Fruit fly (Drosophila melanogaster) whole organism, prepupa: ENCODE data around the gene CG14427.

Source experiments
- Blimp-1 ChIP-seq: fragments of 200-800 bp; sonication (Bioruptor generic); optimal IDR thresholded peaks from 3 replicates; lab custom pipeline; 2017; ENCODE audit warnings: missing biosample characterization, missing genetic modification characterization, mild to moderate bottlenecking, moderate library complexity, missing genetic modification reagents
- CG10631 ChIP-seq: fragments of 200-800 bp; sonication (Bioruptor generic); optimal IDR thresholded peaks from 2 replicates; lab custom pipeline; 2016; ENCODE audit warnings: missing biosample characterization, missing genetic modification characterization
- CG10669 ChIP-seq: fragments of 200-800 bp; sonication (Bioruptor generic); optimal IDR thresholded peaks from 3 replicates; lab custom pipeline; 2018; ENCODE audit warnings: missing biosample characterization, mild to moderate bottlenecking, missing genetic modification characterization, moderate library complexity
- CG11294 ChIP-seq: fragments of 200-800 bp; sonication (Bioruptor generic); IDR thresholded peaks from 2 replicates; pipeline ENCODE4 v1.3.6; 2022; ENCODE audit warnings: missing biosample characterization, missing genetic modification characterization
- CG11902 ChIP-seq: fragments of 200-800 bp; sonication (Bioruptor generic); optimal IDR thresholded peaks from 3 replicates; lab custom pipeline; 2016; ENCODE audit warnings: missing biosample characterization, missing genetic modification characterization
- CG15336 ChIP-seq: fragments of 200-800 bp; sonication (Bioruptor generic); IDR thresholded peaks from 2 replicates; pipeline ENCODE4 v1.3.6; 2022; ENCODE audit warnings: missing biosample characterization, missing genetic modification characterization
- CG16779 ChIP-seq: fragments of 200-800 bp; sonication (Bioruptor generic); optimal IDR thresholded peaks from 3 replicates; lab custom pipeline; 2017; ENCODE audit warnings: missing biosample characterization, mild to moderate bottlenecking, missing genetic modification characterization
- CG3032 ChIP-seq: fragments of 200-800 bp; optimal IDR thresholded peaks from 2 replicates; lab custom pipeline; 2019; ENCODE audit warnings: missing biosample characterization, mild to moderate bottlenecking, missing genetic modification characterization, moderate library complexity
- CG31627 ChIP-seq: fragments of 200-800 bp; sonication (Bioruptor generic); optimal IDR thresholded peaks from 3 replicates; lab custom pipeline; 2016; ENCODE audit warnings: missing biosample characterization, missing genetic modification characterization
- CG32006 ChIP-seq: fragments of 200-800 bp; sonication (Bioruptor generic); optimal IDR thresholded peaks from 3 replicates; lab custom pipeline; 2017; ENCODE audit warnings: missing biosample characterization, mild to moderate bottlenecking, missing genetic modification characterization
- CG34406 ChIP-seq: fragments of 200-800 bp; sonication (Bioruptor generic); optimal IDR thresholded peaks from 3 replicates; lab custom pipeline; 2016; ENCODE audit warnings: missing biosample characterization, missing genetic modification characterization
- CG3919 ChIP-seq: fragments of 200-800 bp; sonication (Bioruptor generic); optimal IDR thresholded peaks from 3 replicates; lab custom pipeline; 2016; ENCODE audit warnings: missing biosample characterization, missing genetic modification characterization
- CG4318 ChIP-seq: fragments of 200-800 bp; sonication (Bioruptor generic); optimal IDR thresholded peaks from 3 replicates; lab custom pipeline; 2017; ENCODE audit warnings: missing biosample characterization, mild to moderate bottlenecking, missing genetic modification characterization
- CG6163 ChIP-seq: fragments of 200-800 bp; sonication (Bioruptor generic); IDR thresholded peaks from 3 replicates; pipeline ENCODE4 v1.3.6; 2022; ENCODE audit warnings: missing biosample characterization, missing genetic modification characterization
- CG6276 ChIP-seq: fragments of 200-800 bp; sonication (Bioruptor generic); optimal IDR thresholded peaks from 2 replicates; lab custom pipeline; 2017; ENCODE audit warnings: missing biosample characterization, mild to moderate bottlenecking, missing genetic modification characterization
- CG6792 ChIP-seq: fragments of 200-800 bp; sonication (Bioruptor generic); optimal IDR thresholded peaks from 3 replicates; lab custom pipeline; 2016; ENCODE audit warnings: missing biosample characterization, missing genetic modification characterization
- CG6808 ChIP-seq: fragments of 200-800 bp; sonication (Bioruptor generic); optimal IDR thresholded peaks from 3 replicates; lab custom pipeline; 2017; ENCODE audit warnings: missing biosample characterization, missing genetic modification characterization, mild to moderate bottlenecking, moderate library complexity, missing genetic modification reagents
- CG6854 ChIP-seq: fragments of 200-800 bp; sonication (Bioruptor generic); optimal IDR thresholded peaks from 2 replicates; lab custom pipeline; 2017; ENCODE audit warnings: missing biosample characterization, mild to moderate bottlenecking, missing genetic modification characterization
- CG7368 ChIP-seq: fragments of 200-800 bp; sonication (Bioruptor generic); optimal IDR thresholded peaks from 3 replicates; lab custom pipeline; 2016; ENCODE audit warnings: missing biosample characterization, missing genetic modification characterization
- CG8119 ChIP-seq: fragments of 200-800 bp; sonication (Bioruptor generic); IDR thresholded peaks from 3 replicates; pipeline ENCODE4 v1.3.6; 2022; ENCODE audit warnings: missing biosample characterization, missing genetic modification characterization
- CG8319 ChIP-seq: fragments of 200-800 bp; sonication (Bioruptor generic); optimal IDR thresholded peaks from 3 replicates; lab custom pipeline; 2016; ENCODE audit warnings: missing biosample characterization, missing genetic modification characterization
- CG8632 ChIP-seq: fragments of 200-800 bp; sonication (Bioruptor generic); optimal IDR thresholded peaks from 3 replicates; lab custom pipeline; 2016; ENCODE audit warnings: missing biosample characterization, missing genetic modification characterization
- CG9139 ChIP-seq: fragments of 200-800 bp; sonication (Bioruptor generic); optimal IDR thresholded peaks from 3 replicates; lab custom pipeline; 2017; ENCODE audit warnings: missing biosample characterization, mild to moderate bottlenecking, missing genetic modification characterization
- Eip75B ChIP-seq: fragments of 200-800 bp; sonication (Bioruptor generic); optimal IDR thresholded peaks from 3 replicates; lab custom pipeline; 2016; ENCODE audit warnings: missing biosample characterization, missing genetic modification characterization
- Eip78C ChIP-seq: fragments of 200-800 bp; sonication (Bioruptor generic); peaks from one replicate; lab custom pipeline; 2016; ENCODE audit warnings: missing biosample characterization, missing genetic modification characterization
- Eip93F ChIP-seq: fragments of 200-800 bp; sonication (Bioruptor generic); optimal IDR thresholded peaks from 2 replicates; lab custom pipeline; 2016; ENCODE audit warnings: missing biosample characterization, mild to moderate bottlenecking, missing genetic modification characterization
- Ets21C ChIP-seq: fragments of 200-800 bp; sonication (Bioruptor generic); optimal IDR thresholded peaks from 3 replicates; lab custom pipeline; 2016; ENCODE audit warnings: missing biosample characterization, missing genetic modification characterization
- Ets96B ChIP-seq: fragments of 200-800 bp; optimal IDR thresholded peaks from 2 replicates; lab custom pipeline; 2019; ENCODE audit warnings: missing biosample characterization, mild to moderate bottlenecking, missing genetic modification characterization, moderate library complexity
- Gug ChIP-seq: fragments of 200-800 bp; sonication (Bioruptor generic); IDR thresholded peaks from 2 replicates; pipeline ENCODE4 v1.3.6; 2022; ENCODE audit warnings: missing biosample characterization, missing genetic modification characterization
- Hr4 ChIP-seq: fragments of 200-800 bp; sonication (Bioruptor generic); optimal IDR thresholded peaks from 3 replicates; lab custom pipeline; 2016; ENCODE audit warnings: missing biosample characterization, missing genetic modification characterization
- Lpt ChIP-seq: fragments of 200-800 bp; sonication (Bioruptor generic); optimal IDR thresholded peaks from 3 replicates; lab custom pipeline; 2016; ENCODE audit warnings: missing biosample characterization, missing genetic modification characterization
- Met ChIP-seq: fragments of 200-800 bp; sonication (Bioruptor generic); optimal IDR thresholded peaks from 3 replicates; lab custom pipeline; 2016; ENCODE audit warnings: missing biosample characterization, missing genetic modification characterization
- OdsH ChIP-seq: fragments of 200-800 bp; sonication (Bioruptor generic); optimal IDR thresholded peaks from 3 replicates; lab custom pipeline; 2016; ENCODE audit warnings: missing biosample characterization, missing genetic modification characterization
- Smox ChIP-seq: fragments of 200-800 bp; sonication (Bioruptor generic); optimal IDR thresholded peaks from 3 replicates; lab custom pipeline; 2016; ENCODE audit warnings: missing biosample characterization, missing genetic modification characterization
- Sox102F ChIP-seq: fragments of 200-800 bp; sonication (Bioruptor generic); optimal IDR thresholded peaks from 2 replicates; lab custom pipeline; 2016; ENCODE audit warnings: missing biosample characterization, mild to moderate bottlenecking, missing genetic modification characterization
- Sox14 ChIP-seq: fragments of 200-800 bp; sonication (Bioruptor generic); optimal IDR thresholded peaks from 3 replicates; lab custom pipeline; 2016; ENCODE audit warnings: missing biosample characterization, missing genetic modification characterization
- achi ChIP-seq: fragments of 200-800 bp; sonication (Bioruptor generic); optimal IDR thresholded peaks from 3 replicates; lab custom pipeline; 2016; ENCODE audit warnings: missing biosample characterization, missing genetic modification characterization
- acj6 ChIP-seq: fragments of 200-800 bp; sonication (Bioruptor generic); optimal IDR thresholded peaks from 3 replicates; lab custom pipeline; 2016; ENCODE audit warnings: missing biosample characterization, missing genetic modification characterization
- cyc ChIP-seq: fragments of 200-800 bp; sonication (Bioruptor generic); optimal IDR thresholded peaks from 3 replicates; lab custom pipeline; 2016; ENCODE audit warnings: missing biosample characterization, missing genetic modification characterization
- dac ChIP-seq: fragments of 200-800 bp; sonication (Bioruptor generic); optimal IDR thresholded peaks from 2 replicates; lab custom pipeline; 2017; ENCODE audit warnings: missing biosample characterization, mild to moderate bottlenecking, missing genetic modification characterization
- dsx ChIP-seq: fragments of 200-800 bp; optimal IDR thresholded peaks from 3 replicates; lab custom pipeline; 2019; ENCODE audit warnings: missing biosample characterization, mild to moderate bottlenecking, missing genetic modification characterization, moderate library complexity; ENCODE audit not compliant: poor library complexity, severe bottlenecking
- esn ChIP-seq: fragments of 200-800 bp; sonication (Bioruptor generic); optimal IDR thresholded peaks from 2 replicates; lab custom pipeline; 2016; ENCODE audit warnings: missing biosample characterization, mild to moderate bottlenecking, missing genetic modification characterization, moderate library complexity
- fd59A ChIP-seq: fragments of 200-800 bp; sonication (Bioruptor generic); optimal IDR thresholded peaks from 2 replicates; lab custom pipeline; 2017; ENCODE audit warnings: missing biosample characterization, mild to moderate bottlenecking, missing genetic modification characterization, missing genetic modification reagents
- fd85E ChIP-seq: fragments of 200-800 bp; sonication (Bioruptor generic); optimal IDR thresholded peaks from 3 replicates; lab custom pipeline; 2016; ENCODE audit warnings: missing biosample characterization, missing genetic modification characterization
- fkh ChIP-seq: fragments of 200-800 bp; sonication (Bioruptor generic); optimal IDR thresholded peaks from 3 replicates; lab custom pipeline; 2017; ENCODE audit warnings: missing biosample characterization, mild to moderate bottlenecking, missing genetic modification characterization, moderate library complexity
- lz ChIP-seq: fragments of 200-800 bp; sonication (Bioruptor generic); optimal IDR thresholded peaks from 3 replicates; lab custom pipeline; 2016; ENCODE audit warnings: missing biosample characterization, missing genetic modification characterization
- net ChIP-seq: fragments of 200-800 bp; sonication (Bioruptor generic); optimal IDR thresholded peaks from 3 replicates; lab custom pipeline; 2016; ENCODE audit warnings: missing biosample characterization, missing genetic modification characterization
- pdm3 ChIP-seq: fragments of 200-800 bp; sonication (Bioruptor generic); optimal IDR thresholded peaks from 3 replicates; lab custom pipeline; 2016; ENCODE audit warnings: missing biosample characterization, missing genetic modification characterization
- salr ChIP-seq, 2 experiments: fragments of 200-800 bp; sonication (Bioruptor generic); optimal IDR thresholded peaks; 3 replicates each; lab custom pipeline; 2016 to 2018; ENCODE audit warnings: missing biosample characterization in 2 of 2, missing genetic modification characterization in 2 of 2, mild to moderate bottlenecking in 1 of 2
- spab ChIP-seq: fragments of 200-800 bp; sonication (Bioruptor generic); optimal IDR thresholded peaks from 2 replicates; lab custom pipeline; 2017; ENCODE audit warnings: missing biosample characterization, mild to moderate bottlenecking, missing genetic modification characterization, missing genetic modification reagents
- ss ChIP-seq, 2 experiments: fragments of 200-800 bp; sonication (Bioruptor generic); optimal IDR thresholded peaks; 2 replicates in 1 of 2; 3 replicates in 1 of 2; lab custom pipeline; 2017 to 2018; ENCODE audit warnings: mild to moderate bottlenecking in 2 of 2, missing biosample characterization in 2 of 2, missing genetic modification characterization in 2 of 2, moderate library complexity in 1 of 2
- topi ChIP-seq: fragments of 200-800 bp; sonication (Bioruptor generic); optimal IDR thresholded peaks from 3 replicates; lab custom pipeline; 2016; ENCODE audit warnings: missing biosample characterization, missing genetic modification characterization
- vri ChIP-seq: fragments of 200-800 bp; sonication (Bioruptor generic); optimal IDR thresholded peaks from 3 replicates; lab custom pipeline; 2016; ENCODE audit warnings: missing biosample characterization, mild to moderate bottlenecking, missing genetic modification characterization

CG14427 gene

DNA sequence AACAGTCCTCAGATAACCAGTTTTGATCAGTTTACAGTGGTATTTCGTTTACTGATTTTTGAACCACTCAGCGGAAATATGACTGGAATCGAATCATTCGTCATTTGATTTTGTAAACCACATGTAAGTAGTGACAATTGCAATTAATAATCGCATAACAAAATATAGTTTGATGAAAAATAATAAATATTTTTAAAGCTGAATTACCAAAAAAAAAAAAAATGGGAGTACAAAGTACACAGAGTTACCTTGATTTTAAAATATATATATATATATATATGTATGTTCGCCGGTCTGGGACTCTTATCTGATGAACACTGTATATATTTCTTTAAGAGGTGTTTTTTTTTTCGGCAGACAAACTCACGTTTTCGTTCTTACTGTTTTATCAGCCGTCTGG, 26.8 kb downstream of the CG14427 start:
- TF ChIP-seq CG7368 (no peak), CG16779 (tag; lab: Kevin White, UChicago) (no peak), CG3032 (tag; lab: Kevin White, UChicago) (no peak), CG6854 (GFP tag; lab: Kevin White, UChicago) (no peak), cyc (GFP tag; lab: Kevin White, UChicago) (no peak), CG4318 (no peak), Blimp-1 (no peak), Gug (GFP tag; lab: Robert Waterston, UW) (no peak), OdsH (no peak), Eip78C (GFP tag; lab: Kevin White, UChicago) (peak; percentile 69), CG15336 (no peak), achi (GFP tag; lab: Kevin White, UChicago) (no peak), Eip93F (GFP tag; lab: Kevin White, UChicago) (no peak), CG10631 (no peak), Sox14 (no peak), fkh (GFP tag; lab: Kevin White, UChicago) (no peak), CG32006 (no peak), fd85E (no peak), CG8319 (no peak), Ets21C (GFP tag; lab: Kevin White, UChicago) (no peak), CG31627 (no peak), Smox (peak; percentile 14), net (GFP tag; lab: Kevin White, UChicago) (no peak), Lpt (GFP tag; lab: Kevin White, UChicago) (no peak), Met (GFP tag; lab: Kevin White, UChicago) (peak; percentile 17), CG11902 (no peak), acj6 (peak; percentile 13), Eip75B (GFP tag; lab: Kevin White, UChicago) (no peak), CG6792 (GFP tag; lab: Kevin White, UChicago) (peak; percentile 9), spab (GFP tag; lab: Kevin White, UChicago) (no peak), CG11294 (GFP tag; lab: Robert Waterston, UW) (no peak), CG8632 (peak; percentile 18), CG34406 (GFP tag; lab: Kevin White, UChicago) (peak; percentile 2), Hr4 (no peak), CG10669 (GFP tag; lab: Kevin White, UChicago) (no peak), CG9139 (GFP tag; lab: Kevin White, UChicago) (no peak), lz (GFP tag; lab: Kevin White, UChicago) (peak; percentile 0), CG8119 (GFP tag; lab: Robert Waterston, UW) (no peak), CG6276 (GFP tag; lab: Kevin White, UChicago) (no peak), salr (GFP tag; optimal IDR thresholded peaks at IDR 0.05; lab: Kevin White, UChicago) (no peak), Ets96B (tag; lab: Kevin White, UChicago) (no peak), dsx (GFP tag; lab: Kevin White, UChicago) (no peak), dac (GFP tag; lab: Kevin White, UChicago) (no peak), topi (peak; percentile 17), CG6163 (GFP tag; lab: Robert Waterston, UW) (no peak), pdm3 (peak; percentile 6), CG6808 (GFP tag; lab: Kevin White, UChicago) (no peak), vri (no peak), ss (GFP tag; optimal IDR thresholded peaks at IDR 0.05; lab: Kevin White, UChicago) (peak; percentile 6 to 73), fd59A (GFP tag; lab: Kevin White, UChicago) (no peak), CG3919 (GFP tag; lab: Kevin White, UChicago) (peak; percentile 1), Sox102F (GFP tag; lab: Kevin White, UChicago) (no peak), esn (GFP tag; lab: Kevin White, UChicago) (peak; percentile 4)
